Worm (Caenorhabditis elegans): ENCODE data around the gene cash-1.
A peak's percentile ranks its signal among the peaks of the same experiment; 100 is the strongest.

The cash-1 gene

ce11 chrV:10368256-10368655 is 6.2 kb downstream of the cash-1 start, which contains the start of gene sri-20:
Gene sri-20 (plus strand): TSS chrV:10368556.
- TF ChIP-seq cebp-2 (GFP tag; IDR thresholded peaks at IDR 0.05): no peak
- TF ChIP-seq unc-130 (GFP tag; optimal IDR thresholded peaks at IDR 0.05): no peak
- TF ChIP-seq F49E8.2 (tag; optimal IDR thresholded peaks at IDR 0.05; ENCODE audit: insufficient read depth): no peak
- no peak for TF ChIP-seq egrh-3 (GFP tag; IDR thresholded peaks at IDR 0.05)
- no peak for TF ChIP-seq F22D6.2 (tag; optimal IDR thresholded peaks at IDR 0.05)
- TF ChIP-seq snpc-3.4 (tag; optimal IDR thresholded peaks at IDR 0.05): no peak
- TF ChIP-seq Y67H2A.10 (GFP tag; conservative IDR thresholded peaks at IDR 0.05): no peak
- TF ChIP-seq K11D2.4 (GFP tag; IDR thresholded peaks at IDR 0.05): no peak
- no peak for TF ChIP-seq die-1 (tag; optimal IDR thresholded peaks at IDR 0.05)
- TF ChIP-seq mcd-1 (GFP tag; IDR thresholded peaks at IDR 0.05): no peak
- TF ChIP-seq ama-1 (optimal IDR thresholded peaks at IDR 0.05): no peak
- no peak for TF ChIP-seq ama-1 (GFP tag; optimal IDR thresholded peaks at IDR 0.05)
- TF ChIP-seq ceh-100 (GFP tag; IDR thresholded peaks at IDR 0.05): no peak
- TF ChIP-seq T26A5.8 (tag; optimal IDR thresholded peaks at IDR 0.05): no peak
- no peak for TF ChIP-seq lin-35 (GFP tag; optimal IDR thresholded peaks at IDR 0.05)
- no peak for TF ChIP-seq zfh-2 (GFP tag; conservative IDR thresholded peaks at IDR 0.05)
- no peak for TF ChIP-seq F33H1.4 (GFP tag; IDR thresholded peaks at IDR 0.05)
- TF ChIP-seq fkh-3 (tag; optimal IDR thresholded peaks at IDR 0.05): no peak

ce11 chrV:10371177-10371576 is 9.1 kb downstream of the cash-1 start:
- no peak for TF ChIP-seq attf-6 (GFP tag; IDR thresholded peaks at IDR 0.05)
- no peak for TF ChIP-seq ama-1 (optimal IDR thresholded peaks at IDR 0.05)
- TF ChIP-seq ama-1 (GFP tag; optimal IDR thresholded peaks at IDR 0.05): no peak
- no peak for TF ChIP-seq pha-4 (tag; optimal IDR thresholded peaks at IDR 0.05)
- no peak for TF ChIP-seq ceh-58 (GFP tag; IDR thresholded peaks at IDR 0.05)
- TF ChIP-seq snpc-3.4 (tag; optimal IDR thresholded peaks at IDR 0.05): no peak
- no peak for TF ChIP-seq nhr-120 (GFP tag; IDR thresholded peaks at IDR 0.05)
- TF ChIP-seq mxl-1 (tag; optimal IDR thresholded peaks at IDR 0.05): no peak
- no peak for TF ChIP-seq madf-6 (GFP tag; IDR thresholded peaks at IDR 0.05)
- TF ChIP-seq pbrm-1 (GFP tag; IDR thresholded peaks at IDR 0.05): 0 out of 2 replicates have a peak, but pooled peaks have one; percentile 9
- TF ChIP-seq akir-1 (GFP tag; optimal IDR thresholded peaks at IDR 0.05): no peak
- no peak for TF ChIP-seq egl-44 (GFP tag; IDR thresholded peaks at IDR 0.05)
- TF ChIP-seq Y79H2A.3 (GFP tag; conservative IDR thresholded peaks at IDR 0.05): no peak
- peak; percentile 28 for TF ChIP-seq lin-54 (GFP tag; optimal IDR thresholded peaks at IDR 0.05)
- TF ChIP-seq bed-2 (GFP tag; IDR thresholded peaks at IDR 0.05): no peak
- TF ChIP-seq nhr-27 (tag; optimal IDR thresholded peaks at IDR 0.05): no peak
- TF ChIP-seq K11D2.4 (GFP tag; IDR thresholded peaks at IDR 0.05): no peak
- TF ChIP-seq F33H1.4 (GFP tag; IDR thresholded peaks at IDR 0.05): no peak
- TF ChIP-seq lsy-27 (tag; optimal IDR thresholded peaks at IDR 0.05; ENCODE audit: borderline replicate concordance, insufficient read depth): no peak
- peak; percentile 3 for TF ChIP-seq madf-10 (tag; optimal IDR thresholded peaks at IDR 0.05)
- TF ChIP-seq attf-5 (GFP tag; optimal IDR thresholded peaks at IDR 0.05): no peak
- TF ChIP-seq unc-130 (GFP tag; optimal IDR thresholded peaks at IDR 0.05): no peak
- no peak for TF ChIP-seq ztf-18 (tag; optimal IDR thresholded peaks at IDR 0.05)
- no peak for TF ChIP-seq aptf-2 (GFP tag; conservative IDR thresholded peaks at IDR 0.05)
- no peak for TF ChIP-seq gei-17 (GFP tag; optimal IDR thresholded peaks at IDR 0.05)
- no peak for TF ChIP-seq egl-18 (GFP tag; IDR thresholded peaks at IDR 0.05)
- no peak for TF ChIP-seq sptf-2 (GFP tag; optimal IDR thresholded peaks at IDR 0.05)
- peak; percentile 4 for TF ChIP-seq atf-7 (tag; optimal IDR thresholded peaks at IDR 0.05)
- TF ChIP-seq nfya-2 (GFP tag; IDR thresholded peaks at IDR 0.05): no peak
- TF ChIP-seq hrde-1 (tag; optimal IDR thresholded peaks at IDR 0.05; ENCODE audit: borderline replicate concordance): no peak
- TF ChIP-seq ets-4 (GFP tag; optimal IDR thresholded peaks at IDR 0.05): peak; percentile 8
- no peak for TF ChIP-seq ZK185.1 (tag; optimal IDR thresholded peaks at IDR 0.05; ENCODE audit: poor library complexity, severe bottlenecking)
- TF ChIP-seq F49E8.2 (tag; optimal IDR thresholded peaks at IDR 0.05; ENCODE audit: insufficient read depth): no peak
- TF ChIP-seq rpc-1 (optimal IDR thresholded peaks at IDR 0.05): no peak
- no peak for TF ChIP-seq rpc-1 (tag; optimal IDR thresholded peaks at IDR 0.05)
- TF ChIP-seq mcd-1 (GFP tag; IDR thresholded peaks at IDR 0.05): no peak
- no peak for TF ChIP-seq B0019.2 (GFP tag; conservative IDR thresholded peaks at IDR 0.05)
- no peak for TF ChIP-seq efl-1 (GFP tag; optimal IDR thresholded peaks at IDR 0.05)

Data from whole organism, young adult.